Fruit fly (Drosophila melanogaster): ENCODE data around the gene D19A.

D19A gene

DNA sequence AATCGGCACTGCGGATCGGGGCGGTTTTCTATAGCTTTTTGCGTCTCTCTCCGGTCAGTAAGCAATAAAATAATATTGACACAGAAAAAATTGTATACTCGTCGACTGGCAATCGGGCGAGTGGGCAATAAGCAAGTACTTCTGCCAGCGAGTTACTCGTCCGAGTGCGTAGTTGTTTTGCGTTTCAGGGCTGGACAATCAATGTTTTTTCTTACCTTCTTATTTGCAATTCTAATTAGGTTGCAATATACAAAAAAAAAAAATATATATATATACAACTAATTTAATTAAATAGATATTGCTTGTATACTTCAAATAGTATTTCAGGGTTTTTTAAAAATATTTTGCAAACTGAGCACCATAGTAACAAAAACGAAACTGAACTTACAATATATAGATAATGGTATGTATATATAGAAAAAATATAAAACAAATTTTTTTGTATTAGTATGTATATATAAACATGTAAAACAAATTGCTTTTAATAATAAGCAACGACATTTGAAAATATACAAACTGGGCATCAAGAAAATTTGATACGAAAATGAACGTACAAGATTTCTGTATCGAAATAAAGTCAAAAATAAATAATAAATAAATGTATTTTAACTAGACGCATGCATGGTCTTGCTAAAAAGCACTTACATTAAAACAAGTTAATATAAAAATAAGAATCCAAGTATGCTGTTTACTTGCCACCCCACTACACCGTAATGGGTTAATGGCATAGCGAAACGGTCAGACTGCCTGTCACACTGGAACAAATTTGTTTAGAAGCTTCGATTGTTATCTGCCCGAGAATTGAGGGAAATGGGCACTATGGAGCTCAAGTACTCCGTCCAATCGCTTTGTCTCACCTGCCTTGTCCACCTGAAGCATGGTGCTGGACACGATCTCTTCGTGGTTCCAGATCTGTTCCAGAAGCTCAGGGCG is at the start of gene D19A, which contains the start of gene CG7386:
Gene D19A, minus strand, starts transcription at position 129 of the 933 bp plus-strand sequence.
Gene CG7386, plus strand, starts transcription at position 751 of the 933 bp plus-strand sequence.
- no peak for TF ChIP-seq Rel (GFP tag; optimal IDR thresholded peaks at IDR 0.05)
- peak; percentile 24 for TF ChIP-seq Rel (tag; optimal IDR thresholded peaks at IDR 0.05)
- TF ChIP-seq OdsH (GFP tag; optimal IDR thresholded peaks at IDR 0.05), result peak; percentile 28
- peak; percentile 58 for TF ChIP-seq h (GFP tag; optimal IDR thresholded peaks at IDR 0.05)
- TF ChIP-seq Hnf4 (GFP tag; optimal IDR thresholded peaks at IDR 0.05), result peak; percentile 66
- TF ChIP-seq Sp1 (GFP tag; optimal IDR thresholded peaks at IDR 0.05), result peak; percentile 65
- TF ChIP-seq Jra (GFP tag; optimal IDR thresholded peaks at IDR 0.05), result no peak
- TF ChIP-seq HLH106 (tag; optimal IDR thresholded peaks at IDR 0.05), result peak; percentile 39
- TF ChIP-seq Mio (GFP tag; optimal IDR thresholded peaks at IDR 0.05), result no peak
- TF ChIP-seq CG9705 (GFP tag; optimal IDR thresholded peaks at IDR 0.05), result peak; percentile 45
- no peak for TF ChIP-seq Dfd (GFP tag; optimal IDR thresholded peaks at IDR 0.05)
- peak; percentile 96 for TF ChIP-seq Vsx2 (GFP tag; optimal IDR thresholded peaks at IDR 0.05; ENCODE audit: partially characterized antibody)
- TF ChIP-seq brk (GFP tag; optimal IDR thresholded peaks at IDR 0.05), result no peak
- TF ChIP-seq dsf (GFP tag; optimal IDR thresholded peaks at IDR 0.05; ENCODE audit: borderline replicate concordance), result no peak
- peak; percentile 30 for TF ChIP-seq Myc (optimal IDR thresholded peaks at IDR 0.05)
- TF ChIP-seq woc (GFP tag; optimal IDR thresholded peaks at IDR 0.05), result peak; percentile 79
- no peak for TF ChIP-seq sage (GFP tag; optimal IDR thresholded peaks at IDR 0.05)
- TF ChIP-seq lola (GFP tag; optimal IDR thresholded peaks at IDR 0.05), result no peak
- peak in 1 of 2 experiments; percentile 70 for TF ChIP-seq foxo (GFP tag; optimal IDR thresholded peaks at IDR 0.05)
- TF ChIP-seq br (GFP tag; optimal IDR thresholded peaks at IDR 0.05), result peak; percentile 51
- no peak for TF ChIP-seq tai (GFP tag; optimal IDR thresholded peaks at IDR 0.05)
- TF ChIP-seq ey (GFP tag; optimal IDR thresholded peaks at IDR 0.05), result peak; percentile 47
- no peak for TF ChIP-seq CrebA (GFP tag; optimal IDR thresholded peaks at IDR 0.05; ENCODE audit: borderline replicate concordance)
- no peak for TF ChIP-seq pan (optimal IDR thresholded peaks at IDR 0.05)
- no peak for TF ChIP-seq Abd-B (GFP tag; optimal IDR thresholded peaks at IDR 0.05)
- peak in 1 of 2 experiments; percentile 28 for TF ChIP-seq dl (GFP tag; optimal IDR thresholded peaks at IDR 0.05; ENCODE audit: insufficient read depth in 1 of 2, partially characterized antibody in 2 of 2)
- no peak for TF ChIP-seq CG32264 (GFP tag; optimal IDR thresholded peaks at IDR 0.05)
- peak; percentile 91 for TF ChIP-seq Dif (GFP tag; optimal IDR thresholded peaks at IDR 0.05; ENCODE audit: partially characterized antibody)
- TF ChIP-seq dmrt93B (GFP tag; optimal IDR thresholded peaks at IDR 0.05), result no peak
- TF ChIP-seq sv (GFP tag; optimal IDR thresholded peaks at IDR 0.05), result peak; percentile 65
- peak; percentile 24 for TF ChIP-seq fru (GFP tag; optimal IDR thresholded peaks at IDR 0.05)
- TF ChIP-seq jim (GFP tag; optimal IDR thresholded peaks at IDR 0.05), result no peak
- no peak for TF ChIP-seq GATAd (GFP tag; optimal IDR thresholded peaks at IDR 0.05)
- TF ChIP-seq psq (GFP tag; optimal IDR thresholded peaks at IDR 0.05), result peak; percentile 55
- peak; percentile 59 for TF ChIP-seq rgr (GFP tag; optimal IDR thresholded peaks at IDR 0.05)
- no peak for TF ChIP-seq N (GFP tag; optimal IDR thresholded peaks at IDR 0.05)
- TF ChIP-seq Hr78 (GFP tag; optimal IDR thresholded peaks at IDR 0.05), result no peak
- peak; percentile 91 for TF ChIP-seq Hr83 (GFP tag; optimal IDR thresholded peaks at IDR 0.05; ENCODE audit: poor library complexity, severe bottlenecking)
- TF ChIP-seq usp (GFP tag; optimal IDR thresholded peaks at IDR 0.05), result no peak

DNA sequence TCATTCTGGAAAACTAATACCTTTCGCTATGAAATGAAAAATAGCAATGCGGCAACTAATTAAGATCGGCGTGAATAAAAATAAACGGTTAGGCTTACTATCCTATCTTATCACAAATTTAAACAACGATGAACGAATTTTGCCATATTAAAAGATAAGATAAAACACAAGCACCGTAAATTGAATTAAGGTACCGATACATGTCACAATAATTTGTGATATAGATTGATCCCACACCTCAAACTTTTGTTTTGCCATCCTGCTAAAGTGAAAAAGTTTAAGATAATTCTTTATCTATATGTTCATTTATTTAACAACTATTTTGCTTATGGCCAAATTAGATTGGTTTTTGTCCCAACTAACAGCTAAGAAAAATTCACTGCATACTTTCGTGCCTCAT is 45.1 kb upstream of the D19A start, which contains the start of gene CG42714:
Gene CG42714, minus strand, starts transcription at position 22 of the 400 bp plus-strand sequence.
- no peak for TF ChIP-seq CG32264 (GFP tag; optimal IDR thresholded peaks at IDR 0.05)
- no peak for TF ChIP-seq foxo (GFP tag; optimal IDR thresholded peaks at IDR 0.05)
- TF ChIP-seq dsf (GFP tag; optimal IDR thresholded peaks at IDR 0.05; ENCODE audit: borderline replicate concordance), result no peak
- no peak for TF ChIP-seq Abd-B (GFP tag; optimal IDR thresholded peaks at IDR 0.05)
